Worm (Caenorhabditis elegans): Measurements from ENCODE around the gene M03E7.1.

The M03E7.1 gene

ce11 chrV:5667337-5667736 is 45.8 kb downstream of the M03E7.1 start:
- TF ChIP-seq elt-2 (tag; optimal IDR thresholded peaks at IDR 0.05) (no peak), zip-4 (GFP tag; optimal IDR thresholded peaks at IDR 0.05) (no peak), efl-1 (optimal IDR thresholded peaks at IDR 0.05) (no peak), efl-1 (GFP tag; optimal IDR thresholded peaks at IDR 0.05 in 1 of 2) (peak in 1 of 2 experiments; percentile 92), snpc-4 (tag; optimal IDR thresholded peaks at IDR 0.05) (no peak), unc-30 (tag; optimal IDR thresholded peaks at IDR 0.05) (no peak), lin-35 (GFP tag; optimal IDR thresholded peaks at IDR 0.05) (peak in 1 of 2 experiments; percentile 3), sptf-1 (tag; optimal IDR thresholded peaks at IDR 0.05) (no peak), nhr-76 (tag; optimal IDR thresholded peaks at IDR 0.05) (no peak), mdl-1 (tag; optimal IDR thresholded peaks at IDR 0.05) (no peak), grh-1 (GFP tag; IDR thresholded peaks at IDR 0.05) (0 out of 2 replicates have a peak, but pooled peaks have one; percentile 17), nhr-90 (tag; optimal IDR thresholded peaks at IDR 0.05; ENCODE audit: poor library complexity) (peak; percentile 59), nhr-47 (tag; optimal IDR thresholded peaks at IDR 0.05) (peak; percentile 36), nhr-85 (tag) (peak; percentile 68), blmp-1 (tag; optimal IDR thresholded peaks at IDR 0.05) (no peak)

- TF ChIP-seq nhr-76 (tag; optimal IDR thresholded peaks at IDR 0.05) (no peak), sup-37 (GFP tag; optimal IDR thresholded peaks at IDR 0.05) (no peak), lin-39 (tag; optimal IDR thresholded peaks at IDR 0.05) (no peak), mdl-1 (tag; optimal IDR thresholded peaks at IDR 0.05) (no peak), elt-2 (tag; optimal IDR thresholded peaks at IDR 0.05) (no peak), ets-5 (GFP tag; IDR thresholded peaks at IDR 0.05) (no peak)
Observed at ce11 chrV:5668968-5669367, 47.5 kb downstream of the M03E7.1 start.

DNA sequence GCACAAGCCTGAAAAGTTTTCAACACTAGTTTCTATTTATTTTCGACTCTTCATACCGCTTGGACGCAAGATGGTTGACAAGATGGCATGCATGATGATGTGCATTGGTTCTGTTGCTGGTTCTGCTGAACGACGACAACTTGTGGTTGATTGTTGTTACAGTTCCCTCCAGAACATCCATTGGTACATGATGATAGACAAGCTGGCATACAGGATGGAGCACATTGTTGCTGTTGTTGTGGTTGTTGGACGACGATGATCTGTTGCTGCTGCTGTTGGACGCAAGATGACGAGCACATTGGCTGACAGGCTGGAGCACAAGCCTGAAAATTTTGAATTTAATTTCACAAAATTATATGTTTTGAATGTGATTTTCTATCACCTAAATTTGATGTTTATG is 50.8 kb downstream of the M03E7.1 start:
- TF ChIP-seq pqm-1 (tag; optimal IDR thresholded peaks at IDR 0.05) (no peak), efl-1 (optimal IDR thresholded peaks at IDR 0.05) (no peak), efl-1 (GFP tag; optimal IDR thresholded peaks at IDR 0.05 in 1 of 2) (peak in 1 of 2 experiments; percentile 91), nhr-77 (tag; optimal IDR thresholded peaks at IDR 0.05) (no peak)
